Worm (Caenorhabditis elegans): ENCODE data around the gene Y59A8B.19.

Y59A8B.19 gene

ce11 chrV:17981732-17982131 lies 25.3 kb upstream of the Y59A8B.19 start (continued):
- no peak for TF ChIP-seq jun-1 (tag; optimal IDR thresholded peaks at IDR 0.05)
- peak; percentile 43 for TF ChIP-seq C16A3.4 (tag; optimal IDR thresholded peaks at IDR 0.05)
- no peak for TF ChIP-seq unc-30 (tag; optimal IDR thresholded peaks at IDR 0.05)
- no peak for TF ChIP-seq hpl-2 (GFP tag; optimal IDR thresholded peaks at IDR 0.05)
- TF ChIP-seq fkh-8 (tag; optimal IDR thresholded peaks at IDR 0.05): peak; percentile 67
- peak; percentile 30 for TF ChIP-seq pax-3 (tag; optimal IDR thresholded peaks at IDR 0.05)
- TF ChIP-seq lin-35 (GFP tag; optimal IDR thresholded peaks at IDR 0.05): peak; percentile 65 to 73
- TF ChIP-seq pqm-1 (tag; optimal IDR thresholded peaks at IDR 0.05): no peak
- no peak for TF ChIP-seq sox-4 (tag; optimal IDR thresholded peaks at IDR 0.05)
- no peak for TF ChIP-seq lin-15B (tag; optimal IDR thresholded peaks at IDR 0.05)
- TF ChIP-seq mdl-1 (tag; optimal IDR thresholded peaks at IDR 0.05): peak in 1 of 2 experiments; percentile 5
- peak; percentile 66 to 67 for TF ChIP-seq efl-1 (optimal IDR thresholded peaks at IDR 0.05)
- peak; percentile 64 to 94 for TF ChIP-seq efl-1 (GFP tag; optimal IDR thresholded peaks at IDR 0.05 in 1 of 2)
- peak; percentile 39 for TF ChIP-seq unc-86 (tag; optimal IDR thresholded peaks at IDR 0.05)
- TF ChIP-seq fos-1 (tag; optimal IDR thresholded peaks at IDR 0.05): peak; percentile 54
- TF ChIP-seq mef-2 (tag; optimal IDR thresholded peaks at IDR 0.05): no peak
- no peak for TF ChIP-seq unc-130 (tag; optimal IDR thresholded peaks at IDR 0.05)
- no peak for TF ChIP-seq fkh-4 (tag; optimal IDR thresholded peaks at IDR 0.05; ENCODE audit: borderline replicate concordance)
- TF ChIP-seq egl-13 (tag; optimal IDR thresholded peaks at IDR 0.05): no peak
- no peak for TF ChIP-seq ztf-4 (tag; optimal IDR thresholded peaks at IDR 0.05)
- TF ChIP-seq swsn-7 (tag; optimal IDR thresholded peaks at IDR 0.05): no peak
- no peak for TF ChIP-seq ceh-8 (GFP tag; optimal IDR thresholded peaks at IDR 0.05)
- peak; percentile 44 for TF ChIP-seq xbp-1 (tag; optimal IDR thresholded peaks at IDR 0.05)
- TF ChIP-seq dpl-1 (GFP tag; optimal IDR thresholded peaks at IDR 0.05): peak; percentile 45 to 61 (median 50)
- peak; percentile 48 for TF ChIP-seq isw-1 (GFP tag; IDR thresholded peaks at IDR 0.05)
- peak; percentile 95 for TF ChIP-seq F16B12.6 (tag; optimal IDR thresholded peaks at IDR 0.05)
- TF ChIP-seq zip-4 (GFP tag; optimal IDR thresholded peaks at IDR 0.05): no peak
- peak; percentile 32 for TF ChIP-seq fkh-10 (GFP tag; optimal IDR thresholded peaks at IDR 0.05)

DNA sequence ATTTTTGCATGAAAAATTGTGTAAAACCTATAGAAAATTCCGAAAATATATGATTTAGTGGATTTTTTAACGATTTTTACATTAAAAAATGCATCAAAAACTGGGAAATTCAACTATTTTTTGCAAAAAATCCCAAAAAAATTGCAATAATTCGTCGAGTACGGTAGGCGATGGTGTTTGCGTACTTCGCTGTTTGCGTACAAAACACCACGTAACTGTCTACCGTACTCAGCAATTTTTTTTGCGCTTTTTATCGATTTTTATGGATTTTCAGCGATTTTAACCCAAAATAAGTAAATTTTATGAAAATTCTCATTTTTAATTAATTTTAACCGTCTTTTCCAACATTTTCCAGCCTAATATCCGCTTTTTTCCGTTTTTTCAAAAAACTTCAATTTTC lies 24.1 kb upstream of the Y59A8B.19 start:
- TF ChIP-seq ceh-90 (tag; optimal IDR thresholded peaks at IDR 0.05): no peak
- TF ChIP-seq unc-62 (GFP tag; optimal IDR thresholded peaks at IDR 0.05): no peak
- TF ChIP-seq mep-1 (tag; optimal IDR thresholded peaks at IDR 0.05): no peak
- TF ChIP-seq elt-2 (tag; optimal IDR thresholded peaks at IDR 0.05): no peak
- no peak for TF ChIP-seq sptf-1 (tag; optimal IDR thresholded peaks at IDR 0.05)
- TF ChIP-seq lsy-2 (tag; optimal IDR thresholded peaks at IDR 0.05): peak; percentile 49 to 63
- no peak for TF ChIP-seq egl-13 (tag; optimal IDR thresholded peaks at IDR 0.05)
- TF ChIP-seq fkh-4 (tag; optimal IDR thresholded peaks at IDR 0.05; ENCODE audit: borderline replicate concordance): no peak
- no peak for TF ChIP-seq ceh-82 (tag; optimal IDR thresholded peaks at IDR 0.05)
- no peak for TF ChIP-seq nhr-12 (tag; optimal IDR thresholded peaks at IDR 0.05)
- TF ChIP-seq nhr-20 (tag; optimal IDR thresholded peaks at IDR 0.05): no peak
- TF ChIP-seq efl-3 (GFP tag; optimal IDR thresholded peaks at IDR 0.05): no peak
- no peak for TF ChIP-seq C16A3.4 (tag; optimal IDR thresholded peaks at IDR 0.05)
- TF ChIP-seq F16B12.6 (tag; optimal IDR thresholded peaks at IDR 0.05): peak; percentile 14
- TF ChIP-seq fos-1 (tag; optimal IDR thresholded peaks at IDR 0.05): no peak

ce11 chrV:17985960-17986359 lies 21.1 kb upstream of the Y59A8B.19 start, which contains the start of gene Y59A8B.21:
Gene Y59A8B.21 (plus strand): TSS chrV:17986260.
- TF ChIP-seq lsy-2 (tag; optimal IDR thresholded peaks at IDR 0.05) (peak in 1 of 2 experiments; percentile 14), nhr-12 (tag; optimal IDR thresholded peaks at IDR 0.05) (no peak), F16B12.6 (tag; optimal IDR thresholded peaks at IDR 0.05) (no peak)

ce11 chrV:18001268-18001667 lies 5.8 kb upstream of the Y59A8B.19 start, which contains the start of gene lon-8:
Gene lon-8 (minus strand): TSS chrV:18001368.
- TF ChIP-seq swsn-7 (tag; optimal IDR thresholded peaks at IDR 0.05) (no peak), aha-1 (tag; optimal IDR thresholded peaks at IDR 0.05) (no peak)
